Fruit fly (Drosophila melanogaster) whole organism, embryonic: ENCODE results near the gene CG8837.
A peak's percentile ranks its signal among the peaks of the same experiment; 100 is the strongest.

Source experiments
- Abd-B ChIP-seq: fragments of 200-800 bp; sonication (Bioruptor generic); optimal IDR thresholded peaks from 2 replicates; lab custom pipeline; 2018; ENCODE audit warnings: missing biosample characterization, mild to moderate bottlenecking, missing genetic modification characterization, moderate library complexity
- Blimp-1 ChIP-seq: fragments of 200-800 bp; sonication (Bioruptor generic); optimal IDR thresholded peaks from 3 replicates; lab custom pipeline; 2018; ENCODE audit warnings: missing biosample characterization, missing genetic modification characterization, mild to moderate bottlenecking, moderate library complexity, missing genetic modification reagents
- CG1024 ChIP-seq: fragments of 200-800 bp; sonication (Bioruptor generic); IDR thresholded peaks from 2 replicates; pipeline ENCODE4 v1.3.6; 2022; ENCODE audit warnings: missing biosample characterization, missing genetic modification characterization
- CG10267 ChIP-seq: fragments of 200-800 bp; sonication (Bioruptor generic); optimal IDR thresholded peaks from 2 replicates; lab custom pipeline; 2018; ENCODE audit warnings: missing biosample characterization, mild to moderate bottlenecking, missing genetic modification characterization, moderate library complexity
- CG11696 ChIP-seq: fragments of 200-800 bp; sonication (Bioruptor generic); IDR thresholded peaks from 2 replicates; pipeline ENCODE4 v1.3.6; 2022; ENCODE audit warnings: missing biosample characterization, missing genetic modification characterization
- CG1233 ChIP-seq: fragments of 200-800 bp; sonication (Bioruptor generic); optimal IDR thresholded peaks from 4 replicates; lab custom pipeline; 2018; ENCODE audit warnings: missing biosample characterization, mild to moderate bottlenecking, missing genetic modification characterization
- CG15011 ChIP-seq: fragments of 200-800 bp; sonication (Bioruptor generic); optimal IDR thresholded peaks from 3 replicates; lab custom pipeline; 2018; ENCODE audit warnings: missing biosample characterization, mild to moderate bottlenecking, missing genetic modification characterization
- CG15696 ChIP-seq: fragments of 200-800 bp; sonication (Bioruptor generic); optimal IDR thresholded peaks from 2 replicates; lab custom pipeline; 2019; ENCODE audit warnings: missing biosample characterization, mild to moderate bottlenecking, missing genetic modification characterization, moderate library complexity
- CG1647 ChIP-seq: fragments of 200-800 bp; sonication (Bioruptor generic); optimal IDR thresholded peaks from 3 replicates; lab custom pipeline; 2016; ENCODE audit warnings: missing biosample characterization, missing genetic modification characterization
- CG17359 ChIP-seq: fragments of 200-800 bp; sonication (Bioruptor generic); optimal IDR thresholded peaks from 3 replicates; lab custom pipeline; 2018; ENCODE audit warnings: missing biosample characterization, mild to moderate bottlenecking, missing genetic modification characterization, moderate library complexity
- CG2202 ChIP-seq: fragments of 200-800 bp; sonication (Bioruptor generic); optimal IDR thresholded peaks from 2 replicates; lab custom pipeline; 2018; ENCODE audit warnings: missing biosample characterization, mild to moderate bottlenecking, missing genetic modification characterization
- CG2875 ChIP-seq: fragments of 200-800 bp; sonication (Bioruptor generic); optimal IDR thresholded peaks from 2 replicates; lab custom pipeline; 2017; ENCODE audit warnings: missing biosample characterization, mild to moderate bottlenecking, missing genetic modification characterization, missing genetic modification reagents
- CG4282 ChIP-seq: fragments of 200-800 bp; sonication (Bioruptor generic); optimal IDR thresholded peaks from 2 replicates; lab custom pipeline; 2016; ENCODE audit warnings: missing biosample characterization, missing genetic modification characterization
- CG7271 ChIP-seq: fragments of 200-800 bp; sonication (Bioruptor generic); optimal IDR thresholded peaks from 2 replicates; lab custom pipeline; 2018; ENCODE audit warnings: missing biosample characterization, mild to moderate bottlenecking, missing genetic modification characterization, moderate library complexity
- CG7357 ChIP-seq: fragments of 200-800 bp; sonication (Bioruptor generic); IDR thresholded peaks from 3 replicates; pipeline ENCODE4 v1.3.6; 2022; ENCODE audit warnings: missing biosample characterization, missing genetic modification characterization
- CG7839 ChIP-seq: fragments of 200-800 bp; sonication (Bioruptor generic); optimal IDR thresholded peaks from 3 replicates; lab custom pipeline; 2018; ENCODE audit warnings: missing biosample characterization, mild to moderate bottlenecking, missing genetic modification characterization, moderate library complexity
- CG8478 ChIP-seq: fragments of >200 bp; optimal IDR thresholded peaks from 2 replicates; lab custom pipeline; 2018
- CG9609 ChIP-seq: fragments of 200-800 bp; sonication (Bioruptor generic); optimal IDR thresholded peaks from 3 replicates; lab custom pipeline; 2016; ENCODE audit warnings: missing biosample characterization, missing genetic modification characterization
- Dref ChIP-seq: fragments of 200-800 bp; sonication (Bioruptor generic); IDR thresholded peaks from 2 replicates; pipeline ENCODE4 v1.3.6; 2022; ENCODE audit warnings: missing biosample characterization, missing genetic modification characterization
- HmgD ChIP-seq: fragments of 200-800 bp; sonication (Bioruptor generic); optimal IDR thresholded peaks from 3 replicates; lab custom pipeline; 2016; ENCODE audit warnings: missing biosample characterization, missing genetic modification characterization
- Med ChIP-seq: fragments of 200-800 bp; sonication (Bioruptor generic); peaks from one replicate; lab custom pipeline; 2016; ENCODE audit warnings: missing biosample characterization, missing genetic modification characterization, mild to moderate bottlenecking, inconsistent platforms, moderate library complexity
- Mes4 ChIP-seq: fragments of 200-800 bp; sonication (Bioruptor generic); optimal IDR thresholded peaks from 2 replicates; lab custom pipeline; 2016; ENCODE audit warnings: missing biosample characterization, missing genetic modification characterization
- NK7.1 ChIP-seq: fragments of 200-800 bp; sonication (Bioruptor generic); optimal IDR thresholded peaks from 3 replicates; lab custom pipeline; 2016; ENCODE audit warnings: missing biosample characterization, missing genetic modification characterization
- Nf-YB ChIP-seq: fragments of 200-800 bp; sonication (Bioruptor generic); optimal IDR thresholded peaks from 3 replicates; lab custom pipeline; 2019; ENCODE audit warnings: missing biosample characterization, mild to moderate bottlenecking, missing genetic modification characterization, moderate library complexity
- Poxn ChIP-seq: fragments of 200-800 bp; sonication (Bioruptor generic); IDR thresholded peaks from 2 replicates; pipeline ENCODE4 v1.3.6; 2022; ENCODE audit warnings: missing biosample characterization, missing genetic modification characterization
- Scr ChIP-seq: fragments of 200-800 bp; sonication (Bioruptor generic); IDR thresholded peaks from 2 replicates; pipeline ENCODE4 v1.3.6; 2022; ENCODE audit warnings: missing biosample characterization, missing genetic modification characterization; ENCODE audit not compliant: partially characterized antibody
- Sin3A ChIP-seq: fragments of >200 bp; optimal IDR thresholded peaks from 2 replicates; lab custom pipeline; 2018
- Ssrp ChIP-seq: fragments of 200-800 bp; sonication (Bioruptor generic); optimal IDR thresholded peaks from 2 replicates; lab custom pipeline; 2018; ENCODE audit warnings: missing biosample characterization, mild to moderate bottlenecking, missing genetic modification characterization, moderate library complexity
- aop ChIP-seq: fragments of 200-800 bp; sonication (Bioruptor generic); IDR thresholded peaks from 2 replicates; pipeline ENCODE4 v1.3.6; 2022; ENCODE audit warnings: missing biosample characterization, missing genetic modification characterization
- ato ChIP-seq: fragments of 200-800 bp; sonication (Bioruptor generic); IDR thresholded peaks from 2 replicates; pipeline ENCODE4 v1.3.6; 2022; ENCODE audit warnings: missing biosample characterization, missing genetic modification characterization; ENCODE audit not compliant: partially characterized antibody
- bbx ChIP-seq: fragments of 200-800 bp; sonication (Bioruptor generic); IDR thresholded peaks from 2 replicates; pipeline ENCODE4 v1.3.6; 2022; ENCODE audit warnings: missing biosample characterization, missing genetic modification characterization; ENCODE audit not compliant: partially characterized antibody
- croc ChIP-seq: fragments of 200-800 bp; sonication (Bioruptor generic); conservative IDR thresholded peaks from 3 replicates; pipeline ENCODE4 v1.3.6; 2022; ENCODE audit warnings: missing biosample characterization, missing genetic modification characterization
- fu2 ChIP-seq: fragments of 200-800 bp; sonication (Bioruptor generic); optimal IDR thresholded peaks from 2 replicates; lab custom pipeline; 2016; ENCODE audit warnings: missing biosample characterization, missing genetic modification characterization
- gcm2 ChIP-seq: fragments of 200-800 bp; sonication (Bioruptor generic); optimal IDR thresholded peaks from 2 replicates; lab custom pipeline; 2016; ENCODE audit warnings: missing biosample characterization, missing genetic modification characterization
- hbn ChIP-seq: fragments of 200-800 bp; sonication (Bioruptor generic); IDR thresholded peaks from 2 replicates; pipeline ENCODE4 v1.3.6; 2022; ENCODE audit warnings: missing biosample characterization, missing genetic modification characterization; ENCODE audit not compliant: partially characterized antibody
- hkb ChIP-seq, 2 experiments: fragments of 200-800 bp in 1 of 2; fragments of >200 bp in 1 of 2; sonication (Bioruptor generic) in 1 of 2; IDR thresholded peaks in 1 of 2; optimal IDR thresholded peaks in 1 of 2; 2 replicates each; pipeline versions ENCODE4 v1.3.6 to Lab custom; 2017 to 2022; ENCODE audit warnings: missing biosample characterization in 1 of 2, missing genetic modification characterization in 1 of 2
- inv ChIP-seq: fragments of 200-800 bp; sonication (Bioruptor generic); IDR thresholded peaks from 2 replicates; pipeline ENCODE4 v1.3.6; 2022; ENCODE audit warnings: missing biosample characterization, missing genetic modification characterization; ENCODE audit not compliant: partially characterized antibody
- lov ChIP-seq, 2 experiments: fragments of 200-800 bp in 1 of 2; fragments of >200 bp in 1 of 2; sonication (Bioruptor generic) in 1 of 2; IDR thresholded peaks in 1 of 2; optimal IDR thresholded peaks in 1 of 2; 2 replicates in 1 of 2; 3 replicates in 1 of 2; pipeline versions ENCODE4 v1.3.6 to Lab custom; 2017 to 2022; ENCODE audit warnings: missing biosample characterization in 1 of 2, missing genetic modification characterization in 1 of 2
- nmo ChIP-seq: fragments of 200-800 bp; sonication (Bioruptor generic); optimal IDR thresholded peaks from 2 replicates; lab custom pipeline; 2018; ENCODE audit warnings: missing biosample characterization, mild to moderate bottlenecking, missing genetic modification characterization, moderate library complexity
- pfk ChIP-seq: fragments of 200-800 bp; sonication (Bioruptor generic); optimal IDR thresholded peaks from 2 replicates; lab custom pipeline; 2018; ENCODE audit warnings: missing biosample characterization, mild to moderate bottlenecking, missing genetic modification characterization, moderate library complexity
- pita ChIP-seq: fragments of 200-800 bp; sonication (Bioruptor generic); optimal IDR thresholded peaks from 2 replicates; lab custom pipeline; 2017; ENCODE audit warnings: missing biosample characterization, mild to moderate bottlenecking, missing genetic modification characterization
- repo ChIP-seq: fragments of 200-800 bp; sonication (Bioruptor generic); optimal IDR thresholded peaks from 2 replicates; lab custom pipeline; 2016; ENCODE audit warnings: missing biosample characterization, missing genetic modification characterization
- sens ChIP-seq: fragments of 200-800 bp; sonication (Bioruptor generic); peaks from one replicate; lab custom pipeline; 2016; ENCODE audit warnings: missing biosample characterization, missing genetic modification characterization
- sob ChIP-seq: fragments of 200-800 bp; sonication (Bioruptor generic); IDR thresholded peaks from 2 replicates; pipeline ENCODE4 v1.3.6; 2022; ENCODE audit warnings: missing biosample characterization, missing genetic modification characterization
- tio ChIP-seq: fragments of 200-800 bp; sonication (Bioruptor generic); optimal IDR thresholded peaks from 2 replicates; lab custom pipeline; 2017; ENCODE audit warnings: missing biosample characterization, missing genetic modification characterization, inconsistent platforms
- tna ChIP-seq: fragments of 200-800 bp; sonication (Bioruptor generic); IDR thresholded peaks from 2 replicates; pipeline ENCODE4 v1.3.6; 2022; ENCODE audit warnings: missing biosample characterization, missing genetic modification characterization; ENCODE audit not compliant: partially characterized antibody
- vnd ChIP-seq: fragments of 200-800 bp; sonication (Bioruptor generic); IDR thresholded peaks from 3 replicates; pipeline ENCODE4 v1.3.6; 2022; ENCODE audit warnings: missing biosample characterization, missing genetic modification characterization; ENCODE audit not compliant: partially characterized antibody
- wek ChIP-seq: fragments of 200-800 bp; sonication (Bioruptor generic); optimal IDR thresholded peaks from 3 replicates; lab custom pipeline; 2018; ENCODE audit warnings: missing biosample characterization, mild to moderate bottlenecking, missing genetic modification characterization, moderate library complexity
- zen2 ChIP-seq: fragments of 200-800 bp; sonication (Bioruptor generic); IDR thresholded peaks from 3 replicates; pipeline ENCODE4 v1.3.6; 2022; ENCODE audit warnings: missing biosample characterization, missing genetic modification characterization; ENCODE audit not compliant: partially characterized antibody

Gene CG8837

dm6 chr2L:3319731-3320295 is at the start of gene CG8837, which contains the start of gene Fign (continued):
- peak; percentile 52 for TF ChIP-seq Med (GFP tag; lab: Kevin White, UChicago)
- no peak for TF ChIP-seq CG15696 (tag; lab: Kevin White, UChicago)
- TF ChIP-seq CG2875 (GFP tag; lab: Kevin White, UChicago), result no peak
- TF ChIP-seq Ssrp, result no peak
- no peak for TF ChIP-seq hkb (optimal IDR thresholded peaks at IDR 0.05; lab: Kevin White, UChicago)
- TF ChIP-seq hkb (GFP tag; IDR thresholded peaks at IDR 0.05; lab: Robert Waterston, UW), result no peak
- no peak for TF ChIP-seq sob
- no peak for TF ChIP-seq Poxn (GFP tag; lab: Robert Waterston, UW)
- TF ChIP-seq CG7271 (tag; lab: Kevin White, UChicago), result no peak
- TF ChIP-seq Mes4 (GFP tag; lab: Kevin White, UChicago), result no peak
- no peak for TF ChIP-seq HmgD
- peak; percentile 58 for TF ChIP-seq hbn
- TF ChIP-seq Scr (GFP tag; lab: Robert Waterston, UW), result peak; percentile 74
- no peak for TF ChIP-seq CG8478
- TF ChIP-seq CG1233 (GFP tag; lab: Kevin White, UChicago), result no peak
- no peak for TF ChIP-seq sens (GFP tag; lab: Kevin White, UChicago)
- TF ChIP-seq CG7839 (tag; lab: Kevin White, UChicago), result no peak
- TF ChIP-seq lov (optimal IDR thresholded peaks at IDR 0.05; lab: Kevin White, UChicago), result no peak
- no peak for TF ChIP-seq lov (GFP tag; IDR thresholded peaks at IDR 0.05; lab: Robert Waterston, UW)
- no peak for TF ChIP-seq croc (GFP tag; lab: Robert Waterston, UW)
- TF ChIP-seq repo, result no peak
- TF ChIP-seq aop, result no peak
- TF ChIP-seq Blimp-1 (GFP tag; lab: Kevin White, UChicago), result peak; percentile 94
- peak; percentile 98 for TF ChIP-seq Dref (GFP tag; lab: Robert Waterston, UW)
- no peak for TF ChIP-seq wek (GFP tag; lab: Kevin White, UChicago)
- TF ChIP-seq gcm2 (GFP tag; lab: Kevin White, UChicago), result no peak
- TF ChIP-seq CG7357 (GFP tag; lab: Robert Waterston, UW), result peak; percentile 95
- TF ChIP-seq tio (GFP tag; lab: Kevin White, UChicago), result no peak
- TF ChIP-seq inv (GFP tag; lab: Robert Waterston, UW), result peak; percentile 63; the same call in 1 of the 2 replicates
- no peak for TF ChIP-seq pfk (GFP tag; lab: Kevin White, UChicago)
- peak; percentile 94 for TF ChIP-seq tna (GFP tag; lab: Robert Waterston, UW)
- TF ChIP-seq CG1024, result 0 out of 2 replicates have a peak, but pooled peaks have one; percentile 25
- TF ChIP-seq bbx (GFP tag; lab: Robert Waterston, UW), result peak; percentile 87
- TF ChIP-seq NK7.1 (GFP tag; lab: Kevin White, UChicago), result no peak
- no peak for TF ChIP-seq CG9609 (GFP tag; lab: Kevin White, UChicago)
- TF ChIP-seq Sin3A (lab: Kevin White, UChicago), result no peak
- TF ChIP-seq CG11696 (GFP tag; lab: Robert Waterston, UW), result no peak
- peak; percentile 93 for TF ChIP-seq ato (GFP tag; lab: Robert Waterston, UW)
- peak; percentile 40 for TF ChIP-seq pita (GFP tag; lab: Kevin White, UChicago)
- no peak for TF ChIP-seq CG15011 (GFP tag; lab: Kevin White, UChicago)
- no peak for TF ChIP-seq CG10267
- peak; percentile 82; the same call in 2 of the 3 replicates for TF ChIP-seq zen2 (GFP tag; lab: Robert Waterston, UW)
- TF ChIP-seq fu2 (GFP tag; lab: Kevin White, UChicago), result no peak
- peak; percentile 90 for TF ChIP-seq vnd (GFP tag; lab: Robert Waterston, UW)
- no peak for TF ChIP-seq CG17359 (tag; lab: Kevin White, UChicago)
- no peak for TF ChIP-seq CG4282 (GFP tag; lab: Kevin White, UChicago)
- no peak for TF ChIP-seq CG2202
- peak; percentile 26 for TF ChIP-seq nmo (GFP tag; lab: Kevin White, UChicago)
- TF ChIP-seq Nf-YB (GFP tag; lab: Kevin White, UChicago), result no peak
- no peak for TF ChIP-seq Abd-B (GFP tag; lab: Kevin White, UChicago)
- TF ChIP-seq CG1647, result no peak
